Worm (Caenorhabditis elegans) whole organism, young adult: ENCODE data around the gene trpp-9.
A peak's percentile ranks its signal among the peaks of the same experiment; 100 is the strongest.

Source experiments
- B0336.3 ChIP-seq: fragments of 200-800 bp; sonication (Bioruptor generic); IDR thresholded peaks from 2 replicates; pipeline ENCODE4 v1.3.6; 2022; ENCODE audit warnings: missing genetic modification characterization, missing compliant biosample characterization
- C17E4.6 ChIP-seq: fragments of 200-800 bp; sonication (Bioruptor generic); IDR thresholded peaks from 2 replicates; pipeline ENCODE4 v1.3.6; 2022; ENCODE audit warnings: missing genetic modification reagents, missing genetic modification characterization, missing compliant biosample characterization
- D2030.7 ChIP-seq: fragments of 200-800 bp; sonication (Bioruptor generic); IDR thresholded peaks from 2 replicates; pipeline ENCODE4 v1.3.6; 2022; ENCODE audit warnings: missing genetic modification reagents, missing genetic modification characterization, missing compliant biosample characterization
- F57C9.4 ChIP-seq: sonication (generic microtip); optimal IDR thresholded peaks from 2 replicates; lab custom pipeline; 2017; ENCODE audit warnings: mild to moderate bottlenecking, missing genetic modification characterization, missing compliant biosample characterization
- T26A5.8 ChIP-seq: sonication (generic microtip); optimal IDR thresholded peaks from 2 replicates; lab custom pipeline; 2016; ENCODE audit warnings: missing genetic modification characterization, missing compliant biosample characterization
- Y53G8AR.9 ChIP-seq: fragments of 200-800 bp; sonication (Bioruptor generic); conservative IDR thresholded peaks from 2 replicates; pipeline ENCODE4 v1.3.6; 2022; ENCODE audit warnings: missing genetic modification reagents, missing genetic modification characterization, missing compliant biosample characterization
- Y79H2A.3 ChIP-seq: fragments of 200-800 bp; sonication (Bioruptor generic); conservative IDR thresholded peaks from 2 replicates; pipeline ENCODE4 v1.3.6; 2022; ENCODE audit warnings: missing genetic modification reagents, missing genetic modification characterization, missing compliant biosample characterization
- ZK185.1 ChIP-seq: sonication (generic microtip); optimal IDR thresholded peaks from 2 replicates; lab custom pipeline; 2016; ENCODE audit warnings: mild to moderate bottlenecking, missing genetic modification characterization, missing compliant biosample characterization; ENCODE audit not compliant: poor library complexity, severe bottlenecking
- aptf-3 ChIP-seq: fragments of 200-800 bp; sonication (Bioruptor generic); IDR thresholded peaks from 2 replicates; pipeline ENCODE4 v1.3.6; 2022; ENCODE audit warnings: missing genetic modification characterization, missing compliant biosample characterization
- attf-6 ChIP-seq: fragments of 200-800 bp; sonication (Bioruptor generic); IDR thresholded peaks from 2 replicates; pipeline ENCODE4 v1.3.6; 2022; ENCODE audit warnings: missing genetic modification reagents, missing genetic modification characterization, missing compliant biosample characterization
- bed-1 ChIP-seq: fragments of 200-800 bp; sonication (Bioruptor generic); IDR thresholded peaks from 2 replicates; pipeline ENCODE4 v1.3.6; 2022; ENCODE audit warnings: missing genetic modification reagents, missing genetic modification characterization, missing compliant biosample characterization
- bed-2 ChIP-seq: fragments of 200-800 bp; sonication (Bioruptor generic); IDR thresholded peaks from 2 replicates; pipeline ENCODE4 v1.3.6; 2022; ENCODE audit warnings: missing genetic modification reagents, missing genetic modification characterization, missing compliant biosample characterization
- ceh-27 ChIP-seq: fragments of 200-800 bp; sonication (Bioruptor generic); optimal IDR thresholded peaks from 2 replicates; lab custom pipeline; 2018; ENCODE audit warnings: mild to moderate bottlenecking, missing genetic modification characterization, moderate library complexity, missing compliant biosample characterization
- ceh-91 ChIP-seq: fragments of 200-800 bp; sonication (Bioruptor generic); IDR thresholded peaks from 2 replicates; pipeline ENCODE4 v1.3.6; 2022; ENCODE audit warnings: missing genetic modification reagents, missing genetic modification characterization, missing compliant biosample characterization
- dpl-1 ChIP-seq: fragments of 150-350 bp; optimal IDR thresholded peaks from 2 replicates; lab custom pipeline; 2014; ENCODE audit warnings: missing biosample characterization, missing genetic modification reagents, missing genetic modification characterization
- efl-1 ChIP-seq: fragments of 150-350 bp; optimal IDR thresholded peaks from 2 replicates; lab custom pipeline; 2014; ENCODE audit warnings: missing biosample characterization, missing genetic modification reagents, missing genetic modification characterization
- egrh-3 ChIP-seq: fragments of 200-800 bp; sonication (Bioruptor generic); IDR thresholded peaks from 2 replicates; pipeline ENCODE4 v1.3.6; 2022; ENCODE audit warnings: missing genetic modification reagents, missing genetic modification characterization, missing compliant biosample characterization
- ets-4 ChIP-seq: fragments of 200-800 bp; sonication (Bioruptor generic); optimal IDR thresholded peaks from 2 replicates; lab custom pipeline; 2018; ENCODE audit warnings: mild to moderate bottlenecking, missing genetic modification characterization, missing compliant biosample characterization
- hlh-12 ChIP-seq: sonication (generic microtip); optimal IDR thresholded peaks from 2 replicates; lab custom pipeline; 2016; ENCODE audit warnings: missing genetic modification characterization, missing compliant biosample characterization
- let-607 ChIP-seq, 2 experiments: fragments of 200-800 bp in 1 of 2; sonication (Bioruptor generic) in 1 of 2; sonication (generic microtip) in 1 of 2; optimal IDR thresholded peaks; 2 replicates each; lab custom pipeline; 2016 to 2018; ENCODE audit warnings: mild to moderate bottlenecking in 2 of 2, missing compliant biosample characterization in 2 of 2, missing genetic modification characterization in 2 of 2, moderate library complexity in 2 of 2, missing genotype in 1 of 2
- lin-54 ChIP-seq: fragments of 200-800 bp; sonication (Bioruptor generic); optimal IDR thresholded peaks from 2 replicates; lab custom pipeline; 2018; ENCODE audit warnings: mild to moderate bottlenecking, missing genetic modification characterization, missing compliant biosample characterization
- lsy-27 ChIP-seq: sonication (generic microtip); optimal IDR thresholded peaks from 2 replicates; lab custom pipeline; 2017; ENCODE audit warnings: missing genetic modification characterization, mild to moderate bottlenecking, missing compliant biosample characterization, antibody characterized with exemption, missing genotype, borderline replicate concordance; ENCODE audit not compliant: insufficient read depth
- madf-3 ChIP-seq: fragments of 200-800 bp; sonication (Bioruptor generic); IDR thresholded peaks from 2 replicates; pipeline ENCODE4 v1.3.6; 2022; ENCODE audit warnings: missing genetic modification reagents, missing genetic modification characterization, missing compliant biosample characterization
- madf-6 ChIP-seq: fragments of 200-800 bp; sonication (Bioruptor generic); IDR thresholded peaks from 2 replicates; pipeline ENCODE4 v1.3.6; 2022; ENCODE audit warnings: missing genetic modification reagents, missing genetic modification characterization, missing compliant biosample characterization
- nhr-80 ChIP-seq: sonication (generic microtip); optimal IDR thresholded peaks from 2 replicates; lab custom pipeline; 2016; ENCODE audit warnings: missing genetic modification characterization, missing compliant biosample characterization
- rec-8 ChIP-seq, 2 experiments: sonication (generic microtip); optimal IDR thresholded peaks; 2 replicates each; lab custom pipeline; 2016; ENCODE audit warnings: mild to moderate bottlenecking in 2 of 2, missing genetic modification characterization in 2 of 2, missing genetic modification reagents in 2 of 2, missing genotype in 2 of 2, missing biosample characterization in 1 of 2, missing compliant biosample characterization in 1 of 2, moderate library complexity in 1 of 2
- tlf-1 ChIP-seq: fragments of 200-800 bp; sonication (Bioruptor generic); optimal IDR thresholded peaks from 2 replicates; lab custom pipeline; 2018; ENCODE audit warnings: mild to moderate bottlenecking, missing genetic modification characterization, missing compliant biosample characterization
- unc-62 ChIP-seq: fragments of 150-350 bp; optimal IDR thresholded peaks from 2 replicates; lab custom pipeline; 2014; ENCODE audit warnings: missing biosample characterization, missing genetic modification reagents, missing genetic modification characterization
- zim-3 ChIP-seq: sonication (generic microtip); optimal IDR thresholded peaks from 2 replicates; lab custom pipeline; 2017; ENCODE audit warnings: mild to moderate bottlenecking, missing genetic modification characterization, moderate library complexity, missing compliant biosample characterization
- ztf-18 ChIP-seq: sonication (generic microtip); optimal IDR thresholded peaks from 2 replicates; lab custom pipeline; 2016; ENCODE audit warnings: missing genotype, mild to moderate bottlenecking, missing genetic modification characterization, missing compliant biosample characterization
- ztf-22 ChIP-seq: fragments of 200-800 bp; sonication (Bioruptor generic); optimal IDR thresholded peaks from 2 replicates; lab custom pipeline; 2018; ENCODE audit warnings: mild to moderate bottlenecking, missing genetic modification characterization, moderate library complexity, missing compliant biosample characterization
- ztf-26 ChIP-seq: sonication (generic microtip); optimal IDR thresholded peaks from 2 replicates; lab custom pipeline; 2017; ENCODE audit warnings: missing genetic modification characterization, missing compliant biosample characterization
- ztf-28 ChIP-seq: fragments of 200-800 bp; sonication (Bioruptor generic); IDR thresholded peaks from 2 replicates; pipeline ENCODE4 v1.3.6; 2022; ENCODE audit warnings: missing genetic modification reagents, missing genetic modification characterization, missing compliant biosample characterization

The trpp-9 gene

ce11 chrX:11607500-11607823, 43.7 kb downstream of the trpp-9 start:
- TF ChIP-seq B0336.3 (GFP tag; lab: Robert Waterston, UW) (no peak), F57C9.4 (tag; lab: Kevin White, UChicago) (no peak), D2030.7 (GFP tag; lab: Robert Waterston, UW) (no peak), bed-2 (GFP tag; lab: Robert Waterston, UW) (no peak), madf-3 (GFP tag; lab: Robert Waterston, UW) (no peak), rec-8 (tag; optimal IDR thresholded peaks at IDR 0.05; lab: Kevin White, UChicago) (no peak), Y79H2A.3 (no peak), efl-1 (no peak), ztf-26 (tag; lab: Kevin White, UChicago) (no peak), ceh-91 (GFP tag; lab: Robert Waterston, UW) (no peak), lin-54 (GFP tag; lab: Kevin White, UChicago) (no peak), ceh-27 (GFP tag; lab: Kevin White, UChicago) (no peak), ztf-28 (GFP tag; lab: Robert Waterston, UW) (no peak)

ce11 chrX:11608110-11608759, 44.5 kb downstream of the trpp-9 start:
- TF ChIP-seq tlf-1 (GFP tag; lab: Kevin White, UChicago) = no peak
- no peak for TF ChIP-seq aptf-3 (GFP tag; lab: Robert Waterston, UW)
- TF ChIP-seq unc-62 (GFP tag; lab: Kevin White, UChicago) = peak; percentile 95
- TF ChIP-seq F57C9.4 (tag; lab: Kevin White, UChicago) = no peak
- TF ChIP-seq ZK185.1 (tag; lab: Kevin White, UChicago) = peak; percentile 8
- no peak for TF ChIP-seq lsy-27 (tag; lab: Kevin White, UChicago)
- TF ChIP-seq zim-3 = no peak
- peak; percentile 76 for TF ChIP-seq nhr-80 (tag; lab: Kevin White, UChicago)
- TF ChIP-seq efl-1 = no peak
- 0 out of 2 replicates have a peak, but pooled peaks have one; percentile 21 for TF ChIP-seq Y53G8AR.9
- peak; percentile 18 for TF ChIP-seq ztf-22 (GFP tag; lab: Kevin White, UChicago)
- TF ChIP-seq ets-4 (GFP tag; lab: Kevin White, UChicago) = peak; percentile 17
- TF ChIP-seq let-607 (tag; optimal IDR thresholded peaks at IDR 0.05; lab: Kevin White, UChicago) = peak; percentile 61 to 64

ce11 chrX:11617387-11617786, 53.7 kb downstream of the trpp-9 start, which contains the start of gene F52D10.4:
Gene F52D10.4 (plus strand): TSS chrX:11617470.
- TF ChIP-seq attf-6 (GFP tag; lab: Robert Waterston, UW) = no peak
- no peak for TF ChIP-seq dpl-1 (GFP tag; lab: Kevin White, UChicago)
- TF ChIP-seq bed-2 (GFP tag; lab: Robert Waterston, UW) = no peak
- no peak for TF ChIP-seq ztf-18 (tag; lab: Kevin White, UChicago)
- no peak for TF ChIP-seq T26A5.8 (tag; lab: Kevin White, UChicago)
- no peak for TF ChIP-seq madf-6 (GFP tag; lab: Robert Waterston, UW)
- no peak for TF ChIP-seq ceh-27 (GFP tag; lab: Kevin White, UChicago)
- TF ChIP-seq hlh-12 = no peak
- TF ChIP-seq unc-62 (GFP tag; lab: Kevin White, UChicago) = no peak
- no peak for TF ChIP-seq egrh-3
- TF ChIP-seq ztf-26 (tag; lab: Kevin White, UChicago) = no peak
- TF ChIP-seq bed-1 (GFP tag; lab: Robert Waterston, UW) = no peak
- no peak for TF ChIP-seq C17E4.6 (GFP tag; lab: Robert Waterston, UW)
- TF ChIP-seq, all 124 proteins: peak for 0
